Fruit fly (Drosophila melanogaster) whole organism, embryonic: ENCODE measurements around the gene ver.

ENCODE experiments used
- Asciz ChIP-seq: fragments of 200-800 bp; sonication (Bioruptor generic); optimal IDR thresholded peaks from 2 replicates; lab custom pipeline; 2017; ENCODE audit warnings: missing biosample characterization, mild to moderate bottlenecking, missing genetic modification characterization, missing genetic modification reagents
- CG10979 ChIP-seq: fragments of 200-800 bp; sonication (Bioruptor generic); optimal IDR thresholded peaks from 2 replicates; lab custom pipeline; 2018; ENCODE audit warnings: missing biosample characterization, mild to moderate bottlenecking, missing genetic modification characterization, moderate library complexity
- CG11247 ChIP-seq: fragments of 200-800 bp; sonication (Bioruptor generic); IDR thresholded peaks from 2 replicates; pipeline ENCODE4 v1.3.6; 2022; ENCODE audit warnings: missing biosample characterization, missing genetic modification characterization
- CG11398 ChIP-seq: fragments of 200-800 bp; sonication (Bioruptor generic); optimal IDR thresholded peaks from 2 replicates; lab custom pipeline; 2016; ENCODE audit warnings: missing biosample characterization, missing genetic modification characterization
- CG11504 ChIP-seq: fragments of 200-800 bp; sonication (Bioruptor generic); optimal IDR thresholded peaks from 3 replicates; lab custom pipeline; 2019; ENCODE audit warnings: missing biosample characterization, mild to moderate bottlenecking, missing genetic modification characterization, moderate library complexity
- CG12391 ChIP-seq: fragments of 200-800 bp; sonication (Bioruptor generic); optimal IDR thresholded peaks from 3 replicates; lab custom pipeline; 2018; ENCODE audit warnings: missing biosample characterization, mild to moderate bottlenecking, missing genetic modification characterization, moderate library complexity
- CG12942 ChIP-seq: fragments of 200-800 bp; sonication (Bioruptor generic); optimal IDR thresholded peaks from 3 replicates; lab custom pipeline; 2016; ENCODE audit warnings: missing biosample characterization, missing genetic modification characterization
- CG14860 ChIP-seq: fragments of 200-800 bp; sonication (Bioruptor generic); IDR thresholded peaks from 3 replicates; pipeline ENCODE4 v1.3.6; 2022; ENCODE audit warnings: missing biosample characterization, missing genetic modification characterization; ENCODE audit not compliant: partially characterized antibody
- CG1603 ChIP-seq: fragments of 200-800 bp; sonication (Bioruptor generic); optimal IDR thresholded peaks from 2 replicates; lab custom pipeline; 2019; ENCODE audit warnings: missing biosample characterization, mild to moderate bottlenecking, missing genetic modification characterization, moderate library complexity
- CG18764 ChIP-seq: fragments of 200-800 bp; sonication (Bioruptor generic); optimal IDR thresholded peaks from 3 replicates; lab custom pipeline; 2016; ENCODE audit warnings: missing biosample characterization, missing genetic modification characterization
- CG2712 ChIP-seq: fragments of 200-800 bp; optimal IDR thresholded peaks from 3 replicates; lab custom pipeline; 2019; ENCODE audit warnings: missing biosample characterization, mild to moderate bottlenecking, missing genetic modification characterization, moderate library complexity
- CG2875 ChIP-seq: fragments of 200-800 bp; sonication (Bioruptor generic); optimal IDR thresholded peaks from 2 replicates; lab custom pipeline; 2017; ENCODE audit warnings: missing biosample characterization, mild to moderate bottlenecking, missing genetic modification characterization, missing genetic modification reagents
- CG32772 ChIP-seq: fragments of 200-800 bp; sonication (Bioruptor generic); IDR thresholded peaks from 2 replicates; pipeline ENCODE4 v1.3.6; 2022; ENCODE audit warnings: missing biosample characterization, missing genetic modification characterization
- CG7839 ChIP-seq: fragments of 200-800 bp; sonication (Bioruptor generic); optimal IDR thresholded peaks from 3 replicates; lab custom pipeline; 2018; ENCODE audit warnings: missing biosample characterization, mild to moderate bottlenecking, missing genetic modification characterization, moderate library complexity
- CG7963 ChIP-seq: fragments of 200-800 bp; sonication (Bioruptor generic); IDR thresholded peaks from 3 replicates; pipeline ENCODE4 v1.3.6; 2022; ENCODE audit warnings: missing biosample characterization, missing genetic modification characterization; ENCODE audit not compliant: partially characterized antibody
- Doc3 ChIP-seq: fragments of 200-800 bp; sonication (Bioruptor generic); IDR thresholded peaks from 3 replicates; pipeline ENCODE4 v1.3.6; 2022; ENCODE audit warnings: missing biosample characterization, missing genetic modification characterization; ENCODE audit not compliant: partially characterized antibody
- ERR ChIP-seq: fragments of 200-800 bp; sonication (Bioruptor generic); optimal IDR thresholded peaks from 2 replicates; lab custom pipeline; 2016; ENCODE audit warnings: missing biosample characterization, missing genetic modification characterization
- Gug ChIP-seq: fragments of 200-800 bp; sonication (Bioruptor generic); IDR thresholded peaks from 4 replicates; pipeline ENCODE4 v1.3.6; 2022; ENCODE audit warnings: missing biosample characterization, missing genetic modification characterization
- HLH3B ChIP-seq: fragments of 200-800 bp; sonication (Bioruptor generic); IDR thresholded peaks from 2 replicates; pipeline ENCODE4 v1.3.6; 2022; ENCODE audit warnings: missing biosample characterization, missing genetic modification characterization
- HLH4C ChIP-seq: fragments of 200-800 bp; sonication (Bioruptor generic); IDR thresholded peaks from 3 replicates; pipeline ENCODE4 v1.3.6; 2022; ENCODE audit warnings: missing biosample characterization, missing genetic modification characterization; ENCODE audit not compliant: partially characterized antibody
- Pdp1 ChIP-seq, 2 experiments: fragments of 200-800 bp; sonication (Bioruptor generic); optimal IDR thresholded peaks; 3 replicates each; lab custom pipeline; 2016; ENCODE audit warnings: missing biosample characterization in 2 of 2, missing genetic modification characterization in 2 of 2, mild to moderate bottlenecking in 1 of 2, moderate library complexity in 1 of 2
- Scr ChIP-seq: fragments of 200-800 bp; sonication (Bioruptor generic); IDR thresholded peaks from 2 replicates; pipeline ENCODE4 v1.3.6; 2022; ENCODE audit warnings: missing biosample characterization, missing genetic modification characterization; ENCODE audit not compliant: partially characterized antibody
- Trl ChIP-seq, 3 experiments: fragments of >200 bp in 2 of 3; fragments of 200-800 bp in 1 of 3; sonication (Bioruptor generic) in 1 of 3; optimal IDR thresholded peaks; 2 replicates in 1 of 3; 3 replicates in 2 of 3; lab custom pipeline; 2016 to 2017; ENCODE audit warnings: missing biosample characterization in 1 of 3, missing genetic modification characterization in 1 of 3
- aop ChIP-seq: fragments of 200-800 bp; sonication (Bioruptor generic); IDR thresholded peaks from 2 replicates; pipeline ENCODE4 v1.3.6; 2022; ENCODE audit warnings: missing biosample characterization, missing genetic modification characterization
- ato ChIP-seq: fragments of 200-800 bp; sonication (Bioruptor generic); IDR thresholded peaks from 2 replicates; pipeline ENCODE4 v1.3.6; 2022; ENCODE audit warnings: missing biosample characterization, missing genetic modification characterization; ENCODE audit not compliant: partially characterized antibody
- btn ChIP-seq: fragments of 200-800 bp; sonication (Bioruptor generic); optimal IDR thresholded peaks from 2 replicates; lab custom pipeline; 2016; ENCODE audit warnings: missing biosample characterization, missing genetic modification characterization
- cato ChIP-seq: fragments of 200-800 bp; sonication (Bioruptor generic); optimal IDR thresholded peaks from 2 replicates; lab custom pipeline; 2016; ENCODE audit warnings: missing biosample characterization, missing genetic modification characterization, borderline replicate concordance
- chinmo ChIP-seq: fragments of 200-800 bp; sonication (Bioruptor generic); IDR thresholded peaks from 4 replicates; pipeline ENCODE4 v1.3.6; 2022; ENCODE audit warnings: missing biosample characterization, missing genetic modification characterization; ENCODE audit not compliant: partially characterized antibody
- ci ChIP-seq: fragments of 200-800 bp; sonication (Bioruptor generic); IDR thresholded peaks from 3 replicates; pipeline ENCODE4 v1.3.6; 2022; ENCODE audit warnings: missing biosample characterization, missing genetic modification characterization
- corto ChIP-seq: fragments of 200-800 bp; sonication (Bioruptor generic); optimal IDR thresholded peaks from 2 replicates; lab custom pipeline; 2016; ENCODE audit warnings: missing biosample characterization, mild to moderate bottlenecking, missing genetic modification characterization, moderate library complexity
- disco-r ChIP-seq: fragments of 200-800 bp; sonication (Bioruptor generic); optimal IDR thresholded peaks from 2 replicates; lab custom pipeline; 2016; ENCODE audit warnings: missing biosample characterization, missing genetic modification characterization
- emc ChIP-seq: fragments of 200-800 bp; sonication (Bioruptor generic); optimal IDR thresholded peaks from 2 replicates; lab custom pipeline; 2016; ENCODE audit warnings: missing biosample characterization, missing genetic modification characterization
- fd64A ChIP-seq: fragments of 200-800 bp; sonication (Bioruptor generic); optimal IDR thresholded peaks from 3 replicates; lab custom pipeline; 2018; ENCODE audit warnings: missing biosample characterization, mild to moderate bottlenecking, missing genetic modification characterization
- gcm2 ChIP-seq: fragments of 200-800 bp; sonication (Bioruptor generic); optimal IDR thresholded peaks from 2 replicates; lab custom pipeline; 2016; ENCODE audit warnings: missing biosample characterization, missing genetic modification characterization
- grn ChIP-seq: fragments of 200-800 bp; sonication (Bioruptor generic); optimal IDR thresholded peaks from 3 replicates; lab custom pipeline; 2017; ENCODE audit warnings: missing biosample characterization, missing genetic modification characterization
- gt ChIP-seq: fragments of 200-800 bp; sonication (Bioruptor generic); IDR thresholded peaks from 2 replicates; pipeline ENCODE4 v1.3.6; 2022; ENCODE audit warnings: missing biosample characterization, missing genetic modification characterization
- hbn ChIP-seq: fragments of 200-800 bp; sonication (Bioruptor generic); IDR thresholded peaks from 2 replicates; pipeline ENCODE4 v1.3.6; 2022; ENCODE audit warnings: missing biosample characterization, missing genetic modification characterization; ENCODE audit not compliant: partially characterized antibody
- insv ChIP-seq, 2 experiments: fragments of 200-800 bp; sonication (Bioruptor generic); optimal IDR thresholded peaks; 3 replicates each; lab custom pipeline; 2016 to 2018; ENCODE audit warnings: missing biosample characterization in 2 of 2, missing genetic modification characterization in 2 of 2
- jigr1 ChIP-seq: fragments of 200-800 bp; sonication (Bioruptor generic); IDR thresholded peaks from 3 replicates; pipeline ENCODE4 v1.3.6; 2022; ENCODE audit warnings: missing biosample characterization, missing genetic modification characterization
- ken ChIP-seq: fragments of 200-800 bp; sonication (Bioruptor generic); IDR thresholded peaks from 3 replicates; pipeline ENCODE4 v1.3.6; 2022; ENCODE audit warnings: missing biosample characterization, missing genetic modification characterization
- lbe ChIP-seq: fragments of 200-800 bp; sonication (Bioruptor generic); optimal IDR thresholded peaks from 2 replicates; lab custom pipeline; 2016; ENCODE audit warnings: missing biosample characterization, mild to moderate bottlenecking, missing genetic modification characterization
- nerfin-1 ChIP-seq: fragments of 200-800 bp; sonication (Bioruptor generic); optimal IDR thresholded peaks from 3 replicates; lab custom pipeline; 2019; ENCODE audit warnings: missing biosample characterization, mild to moderate bottlenecking, missing genetic modification characterization, moderate library complexity
- nerfin-2 ChIP-seq: fragments of 200-800 bp; sonication (Bioruptor generic); IDR thresholded peaks from 2 replicates; pipeline ENCODE4 v1.3.6; 2022; ENCODE audit warnings: missing biosample characterization, missing genetic modification characterization; ENCODE audit not compliant: partially characterized antibody
- nmo ChIP-seq: fragments of 200-800 bp; sonication (Bioruptor generic); optimal IDR thresholded peaks from 2 replicates; lab custom pipeline; 2018; ENCODE audit warnings: missing biosample characterization, mild to moderate bottlenecking, missing genetic modification characterization, moderate library complexity
- nom ChIP-seq: fragments of 200-800 bp; sonication (Bioruptor generic); optimal IDR thresholded peaks from 2 replicates; lab custom pipeline; 2017; ENCODE audit warnings: missing biosample characterization, missing genetic modification characterization, mild to moderate bottlenecking, moderate library complexity, missing genetic modification reagents
- oc ChIP-seq: fragments of 200-800 bp; sonication (Bioruptor generic); optimal IDR thresholded peaks from 2 replicates; lab custom pipeline; 2018; ENCODE audit warnings: missing biosample characterization, mild to moderate bottlenecking, missing genetic modification characterization, moderate library complexity
- salm ChIP-seq: fragments of 200-800 bp; sonication (Bioruptor generic); optimal IDR thresholded peaks from 2 replicates; lab custom pipeline; 2018; ENCODE audit warnings: missing biosample characterization, mild to moderate bottlenecking, missing genetic modification characterization
- sna ChIP-seq: fragments of 200-800 bp; sonication (Bioruptor generic); IDR thresholded peaks from 2 replicates; pipeline ENCODE4 v1.3.6; 2022; ENCODE audit warnings: missing biosample characterization, missing genetic modification characterization; ENCODE audit not compliant: partially characterized antibody
- sob ChIP-seq: fragments of 200-800 bp; sonication (Bioruptor generic); IDR thresholded peaks from 2 replicates; pipeline ENCODE4 v1.3.6; 2022; ENCODE audit warnings: missing biosample characterization, missing genetic modification characterization
- yki ChIP-seq: fragments of >200 bp; optimal IDR thresholded peaks from 3 replicates; lab custom pipeline; 2018
- z ChIP-seq: fragments of 200-800 bp; sonication (Bioruptor generic); IDR thresholded peaks from 3 replicates; pipeline ENCODE4 v1.3.6; 2022; ENCODE audit warnings: missing biosample characterization, missing genetic modification characterization

Gene ver

DNA sequence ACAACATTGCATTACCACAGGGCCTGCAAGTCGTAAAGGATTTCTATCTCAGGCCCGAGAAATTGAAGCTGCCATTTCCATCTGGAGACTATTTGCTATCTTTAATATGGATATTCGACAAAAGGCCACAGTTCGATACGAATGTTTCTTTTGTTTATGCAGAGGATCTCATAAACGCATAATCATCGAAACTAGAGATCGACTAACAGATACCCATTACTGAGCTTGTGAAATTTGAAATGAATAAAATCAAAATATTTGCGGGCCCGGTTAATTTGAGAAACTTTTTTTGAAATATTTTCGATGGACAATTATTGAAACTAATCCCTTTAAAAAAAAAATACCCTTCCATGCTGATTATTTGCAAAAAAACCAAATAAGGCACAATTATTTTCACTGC lies 37.6 kb upstream of the ver start (continued):
- TF ChIP-seq CG11504 (tag; lab: Kevin White, UChicago) (no peak), aop (GFP tag; lab: Robert Waterston, UW) (no peak), yki (lab: Kevin White, UChicago) (no peak), CG12391 (tag; lab: Kevin White, UChicago) (no peak), CG10979 (tag; lab: Kevin White, UChicago) (no peak), gcm2 (GFP tag; lab: Kevin White, UChicago) (no peak), disco-r (GFP tag; lab: Kevin White, UChicago) (no peak), sna (GFP tag; lab: Robert Waterston, UW) (0 out of 2 replicates have a peak, but pooled peaks have one; percentile 28), CG18764 (GFP tag; lab: Kevin White, UChicago) (no peak), CG11398 (no peak), CG7963 (GFP tag; lab: Robert Waterston, UW) (0 out of 3 replicates have a peak, but pooled peaks have one; percentile 33), HLH3B (no peak), CG2712 (tag; lab: Kevin White, UChicago) (no peak), emc (no peak), salm (tag; lab: Kevin White, UChicago) (no peak), jigr1 (GFP tag; lab: Robert Waterston, UW) (no peak), nmo (GFP tag; lab: Kevin White, UChicago) (no peak), nerfin-1 (tag; lab: Kevin White, UChicago) (no peak), CG7839 (no peak), Scr (GFP tag; lab: Robert Waterston, UW) (0 out of 2 replicates have a peak, but pooled peaks have one; percentile 25), nerfin-2 (GFP tag; lab: Robert Waterston, UW) (peak; percentile 54), CG32772 (GFP tag; lab: Robert Waterston, UW) (no peak), oc (tag; lab: Kevin White, UChicago) (no peak), Asciz (GFP tag; lab: Kevin White, UChicago) (no peak), sob (GFP tag; lab: Robert Waterston, UW) (no peak), fd64A (no peak), gt (GFP tag; lab: Robert Waterston, UW) (no peak), cato (no peak), CG1603 (tag; lab: Kevin White, UChicago) (no peak), CG14860 (GFP tag; lab: Robert Waterston, UW) (peak; percentile 65; the same call in 2 of the 3 replicates), ken (no peak), CG2875 (no peak), CG12942 (no peak), CG11247 (GFP tag; lab: Robert Waterston, UW) (no peak), HLH4C (GFP tag; lab: Robert Waterston, UW) (peak; percentile 58), btn (GFP tag; lab: Kevin White, UChicago) (no peak), z (GFP tag; lab: Robert Waterston, UW) (no peak), ERR (GFP tag; lab: Kevin White, UChicago) (no peak), Doc3 (GFP tag; lab: Robert Waterston, UW) (no peak), insv (GFP tag; optimal IDR thresholded peaks at IDR 0.05; lab: Kevin White, UChicago) (no peak)

dm6 chr3L:12489952-12490351 lies 33.8 kb upstream of the ver start:
- TF ChIP-seq nom (GFP tag; lab: Kevin White, UChicago) (peak; percentile 43), Trl (optimal IDR thresholded peaks at IDR 0.05; lab: Kevin White, UChicago) (peak; percentile 91 to 92), Trl (GFP tag; optimal IDR thresholded peaks at IDR 0.05; lab: Kevin White, UChicago) (no peak), lbe (GFP tag; lab: Kevin White, UChicago) (peak; percentile 69), hbn (GFP tag; lab: Robert Waterston, UW) (peak; percentile 28; the same call in 1 of the 2 replicates), chinmo (peak; percentile 79; the same call in 3 of the 4 replicates), ci (GFP tag; lab: Robert Waterston, UW) (0 out of 3 replicates have a peak, but pooled peaks have one; percentile 37), Pdp1 (GFP tag; optimal IDR thresholded peaks at IDR 0.05; lab: Kevin White, UChicago) (peak in 1 of 2 experiments; percentile 97), grn (GFP tag; lab: Kevin White, UChicago) (peak; percentile 78), ato (GFP tag; lab: Robert Waterston, UW) (0 out of 2 replicates have a peak, but pooled peaks have one; percentile 15), Gug (GFP tag; lab: Robert Waterston, UW) (no peak), corto (GFP tag; lab: Kevin White, UChicago) (peak; percentile 12)
